Worm (Caenorhabditis elegans): ENCODE measurements around the gene Y57G7A.11.

ce11 chrII:1242475-1242874 is 34.2 kb downstream of the Y57G7A.11 start:
- no peak for TF ChIP-seq daf-12 (tag; optimal IDR thresholded peaks at IDR 0.05)
- TF ChIP-seq zag-1 (tag; optimal IDR thresholded peaks at IDR 0.05): no peak
- no peak for TF ChIP-seq nhr-76 (tag; optimal IDR thresholded peaks at IDR 0.05)
- TF ChIP-seq ceh-82 (tag; optimal IDR thresholded peaks at IDR 0.05): no peak
- TF ChIP-seq ztf-11 (tag; optimal IDR thresholded peaks at IDR 0.05): no peak
- TF ChIP-seq nhr-77 (tag; optimal IDR thresholded peaks at IDR 0.05): no peak
- peak; percentile 28 for TF ChIP-seq snpc-4 (tag; optimal IDR thresholded peaks at IDR 0.05)
- TF ChIP-seq nhr-28 (tag; optimal IDR thresholded peaks at IDR 0.05): no peak
- TF ChIP-seq lsy-12 (tag; optimal IDR thresholded peaks at IDR 0.05): peak; percentile 83

All from whole organism, L3 larva.